Fruit fly (Drosophila melanogaster) Kc167 (cell line): ENCODE measurements around the gene CG14085.

Experiments
- Myc ChIP-seq: fragments of >200 bp; optimal IDR thresholded peaks from 2 replicates; lab custom pipeline; 2017; ENCODE audit warnings: missing external identifiers
- Sin3A ChIP-seq: fragments of >200 bp; optimal IDR thresholded peaks from 2 replicates; lab custom pipeline; 2018; ENCODE audit warnings: missing external identifiers
- h ChIP-seq: fragments of >200 bp; optimal IDR thresholded peaks from 3 replicates; lab custom pipeline; 2018; ENCODE audit warnings: missing external identifiers
- insv ChIP-seq: fragments of >200 bp; optimal IDR thresholded peaks from 3 replicates; lab custom pipeline; 2018; ENCODE audit warnings: missing external identifiers
- psq ChIP-seq: fragments of >200 bp; optimal IDR thresholded peaks from 2 replicates; lab custom pipeline; 2017; ENCODE audit warnings: missing external identifiers

DNA sequence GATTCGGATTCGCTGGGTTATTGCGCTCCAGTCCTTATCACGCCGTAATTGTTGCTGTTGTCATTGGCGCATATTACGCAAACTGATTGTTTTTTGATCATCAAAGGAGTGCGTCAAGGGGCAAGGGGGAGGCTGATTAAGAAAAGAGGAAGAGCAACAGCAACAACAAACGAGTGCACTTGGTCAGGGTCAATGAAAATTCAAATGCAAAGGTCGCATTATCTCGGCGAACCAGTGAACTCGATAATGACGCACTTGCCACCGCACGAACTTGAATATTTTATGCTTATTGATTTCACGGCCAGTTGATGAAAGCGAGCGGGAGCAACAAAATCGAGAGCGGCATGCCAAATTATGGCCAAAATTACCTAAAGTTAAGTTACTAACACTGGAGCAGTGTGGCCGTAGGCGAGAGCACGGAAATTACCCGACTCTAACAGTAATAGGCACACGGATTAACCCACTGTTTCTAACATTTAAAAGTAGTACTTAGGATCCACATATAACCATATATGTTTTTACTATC lies 8.8 kb upstream of the CG14085 start, which contains the start of gene nes:
- TF ChIP-seq Myc (lab: Kevin White, UChicago), result no peak
- TF ChIP-seq psq (lab: Kevin White, UChicago), result no peak
- TF ChIP-seq h, result no peak
- TF ChIP-seq insv (lab: Kevin White, UChicago), result no peak
- TF ChIP-seq Sin3A (lab: Kevin White, UChicago), result no peak
